Worm (Caenorhabditis elegans): Measurements from ENCODE around the gene F32D1.11.

F32D1.11 gene

ce11 chrV:4346799-4347198 is 19.5 kb downstream of the F32D1.11 start, which contains the start of gene mcm-7 (continued):
- TF ChIP-seq nhr-43 (tag; optimal IDR thresholded peaks at IDR 0.05; ENCODE audit: poor library complexity, severe bottlenecking) (no peak), snpc-4 (tag; optimal IDR thresholded peaks at IDR 0.05) (peak; percentile 1), nhr-67 (tag; optimal IDR thresholded peaks at IDR 0.05) (no peak), mml-1 (tag; optimal IDR thresholded peaks at IDR 0.05) (no peak), unc-62 (GFP tag; optimal IDR thresholded peaks at IDR 0.05) (no peak), fkh-2 (tag; optimal IDR thresholded peaks at IDR 0.05) (no peak)

- no peak for TF ChIP-seq unc-39 (tag; optimal IDR thresholded peaks at IDR 0.05)
- no peak for TF ChIP-seq ceh-28 (tag; optimal IDR thresholded peaks at IDR 0.05)
- no peak for TF ChIP-seq hmg-11 (tag; optimal IDR thresholded peaks at IDR 0.05)
- TF ChIP-seq daf-12 (tag; optimal IDR thresholded peaks at IDR 0.05): no peak
- no peak for TF ChIP-seq lsy-12 (tag; optimal IDR thresholded peaks at IDR 0.05)
- TF ChIP-seq eor-1 (tag; optimal IDR thresholded peaks at IDR 0.05): no peak
- no peak for TF ChIP-seq mdl-1 (tag; optimal IDR thresholded peaks at IDR 0.05)
- no peak for TF ChIP-seq nhr-28 (tag; optimal IDR thresholded peaks at IDR 0.05)
- TF ChIP-seq ZK546.5 (tag; optimal IDR thresholded peaks at IDR 0.05): no peak
- TF ChIP-seq nhr-76 (tag; optimal IDR thresholded peaks at IDR 0.05): no peak
- TF ChIP-seq nhr-12 (tag; optimal IDR thresholded peaks at IDR 0.05): no peak
- TF ChIP-seq egl-5 (tag; optimal IDR thresholded peaks at IDR 0.05): no peak
- TF ChIP-seq lin-39 (tag; optimal IDR thresholded peaks at IDR 0.05): no peak
- TF ChIP-seq nhr-237 (tag; optimal IDR thresholded peaks at IDR 0.05): no peak
- no peak for TF ChIP-seq lin-15B (tag; optimal IDR thresholded peaks at IDR 0.05)
- TF ChIP-seq jun-1 (tag; optimal IDR thresholded peaks at IDR 0.05): no peak
Observed at ce11 chrV:4346325-4346724, 20.0 kb downstream of the F32D1.11 start, which contains the start of gene hpo-18. Gene hpo-18, minus strand, starts transcription at chrV:4346425.

DNA sequence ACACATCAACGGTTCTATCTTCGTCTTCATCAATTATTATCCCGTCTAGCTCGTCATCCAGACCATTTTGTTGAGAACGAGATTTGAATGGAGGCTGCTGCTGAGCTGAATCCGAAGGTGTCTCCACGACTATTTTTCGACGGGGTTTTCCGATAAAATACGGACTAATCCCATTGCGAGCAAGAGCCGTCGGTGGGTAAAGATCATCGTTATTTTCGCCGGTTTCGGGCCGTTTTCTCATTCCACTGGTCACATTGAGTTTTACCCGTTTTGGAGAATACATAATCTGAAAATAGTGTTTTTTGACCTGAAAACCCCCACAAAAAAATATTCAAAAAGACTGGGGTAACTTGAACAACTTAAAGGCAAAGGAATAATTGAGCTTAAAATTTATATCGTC is 20.6 kb downstream of the F32D1.11 start, which contains the start of gene figl-1:
figl-1 (minus strand) TSS at position 286 of the 400 bp plus-strand sequence.
- peak; percentile 19 for TF ChIP-seq nhr-43 (tag; optimal IDR thresholded peaks at IDR 0.05; ENCODE audit: poor library complexity, severe bottlenecking)
- TF ChIP-seq eor-1 (tag; optimal IDR thresholded peaks at IDR 0.05): no peak

- TF ChIP-seq skn-1 (tag; optimal IDR thresholded peaks at IDR 0.05) (no peak), pha-4 (tag; optimal IDR thresholded peaks at IDR 0.05) (peak; percentile 27), sea-2 (GFP tag; optimal IDR thresholded peaks at IDR 0.05) (no peak), fkh-2 (tag; optimal IDR thresholded peaks at IDR 0.05) (no peak), egl-27 (tag; optimal IDR thresholded peaks at IDR 0.05) (no peak)
Observed at ce11 chrV:4341736-4342135, 24.6 kb downstream of the F32D1.11 start.

ce11 chrV:4341208-4341607 is 25.1 kb downstream of the F32D1.11 start, which contains the start of gene glrx-3:
Gene glrx-3, minus strand, starts transcription at chrV:4341308.
- TF ChIP-seq nhr-43 (tag; optimal IDR thresholded peaks at IDR 0.05; ENCODE audit: poor library complexity, severe bottlenecking) (no peak), nhr-11 (tag; optimal IDR thresholded peaks at IDR 0.05) (no peak), skn-1 (tag; optimal IDR thresholded peaks at IDR 0.05) (no peak), eor-1 (tag; optimal IDR thresholded peaks at IDR 0.05) (no peak), fkh-10 (GFP tag; optimal IDR thresholded peaks at IDR 0.05) (no peak), nhr-237 (tag; optimal IDR thresholded peaks at IDR 0.05) (no peak)

ce11 chrV:4339479-4339878 is 26.9 kb downstream of the F32D1.11 start:
- TF ChIP-seq ztf-4 (tag; optimal IDR thresholded peaks at IDR 0.05) (no peak), elt-1 (tag; optimal IDR thresholded peaks at IDR 0.05) (no peak), tbx-2 (tag; optimal IDR thresholded peaks at IDR 0.05) (no peak), fkh-10 (GFP tag; optimal IDR thresholded peaks at IDR 0.05) (no peak), pha-4 (tag; optimal IDR thresholded peaks at IDR 0.05) (no peak), ceh-28 (tag; optimal IDR thresholded peaks at IDR 0.05) (no peak), mdl-1 (tag; optimal IDR thresholded peaks at IDR 0.05) (no peak), nhr-76 (tag; optimal IDR thresholded peaks at IDR 0.05) (no peak), lin-15B (tag; optimal IDR thresholded peaks at IDR 0.05) (no peak), sea-2 (GFP tag; optimal IDR thresholded peaks at IDR 0.05) (no peak), nhr-12 (tag; optimal IDR thresholded peaks at IDR 0.05) (no peak), ceh-82 (tag; optimal IDR thresholded peaks at IDR 0.05) (no peak), ama-1 (optimal IDR thresholded peaks at IDR 0.05) (no peak), nhr-77 (tag; optimal IDR thresholded peaks at IDR 0.05) (no peak), skn-1 (tag; optimal IDR thresholded peaks at IDR 0.05) (no peak), mml-1 (tag; optimal IDR thresholded peaks at IDR 0.05) (no peak), unc-62 (GFP tag; optimal IDR thresholded peaks at IDR 0.05) (no peak), hmg-11 (tag; optimal IDR thresholded peaks at IDR 0.05) (no peak), ceh-9 (tag; optimal IDR thresholded peaks at IDR 0.05) (no peak)

Data from whole organism, L3 larva.